Worm (Caenorhabditis elegans) whole organism, L2 larva: Measurements from ENCODE around the gene M02D8.2.
A peak's percentile ranks its signal among the peaks of the same experiment; 100 is the strongest.

ENCODE experiments used
- C34F6.9 ChIP-seq: fragments of 150-350 bp; optimal IDR thresholded peaks from 2 replicates; lab custom pipeline; 2014; ENCODE audit warnings: missing biosample characterization, missing genetic modification characterization
- F13H6.1 ChIP-seq: sonication (generic microtip); optimal IDR thresholded peaks from 2 replicates; lab custom pipeline; 2016; ENCODE audit warnings: missing genetic modification characterization, missing compliant biosample characterization
- Y55F3AM.14 ChIP-seq: fragments of 200-800 bp; sonication (Bioruptor generic); optimal IDR thresholded peaks from 2 replicates; lab custom pipeline; 2018; ENCODE audit warnings: mild to moderate bottlenecking, missing genetic modification characterization, missing compliant biosample characterization
- ZK546.5 ChIP-seq: sonication (generic microtip); optimal IDR thresholded peaks from 2 replicates; lab custom pipeline; 2017; ENCODE audit warnings: missing biosample characterization, missing genetic modification characterization
- alr-1 ChIP-seq: fragments of 150-350 bp; optimal IDR thresholded peaks from 2 replicates; lab custom pipeline; 2014; ENCODE audit warnings: missing biosample characterization, missing genetic modification characterization
- aly-2 ChIP-seq: fragments of 150-350 bp; optimal IDR thresholded peaks from 2 replicates; lab custom pipeline; 2014; ENCODE audit warnings: missing biosample characterization, missing genetic modification characterization
- blmp-1 ChIP-seq: sonication (generic microtip); optimal IDR thresholded peaks from 2 replicates; lab custom pipeline; 2017; ENCODE audit warnings: missing genetic modification characterization, mild to moderate bottlenecking, missing compliant biosample characterization, antibody characterized with exemption, moderate library complexity; ENCODE audit not compliant: insufficient read depth
- crh-2 ChIP-seq: sonication (generic microtip); optimal IDR thresholded peaks from 2 replicates; lab custom pipeline; 2017; ENCODE audit warnings: missing biosample characterization, missing genetic modification characterization
- egl-27 ChIP-seq: sonication (generic microtip); optimal IDR thresholded peaks from 3 replicates; lab custom pipeline; 2017; ENCODE audit warnings: missing biosample characterization, missing genetic modification reagents, missing genetic modification characterization
- fos-1 ChIP-seq: fragments of 150-350 bp; optimal IDR thresholded peaks from 2 replicates; lab custom pipeline; 2014; ENCODE audit warnings: missing biosample characterization, missing genetic modification characterization
- gmeb-1 ChIP-seq: fragments of 150-350 bp; optimal IDR thresholded peaks from 2 replicates; lab custom pipeline; 2014; ENCODE audit warnings: missing biosample characterization, missing genetic modification characterization
- lin-13 ChIP-seq: fragments of 150-350 bp; optimal IDR thresholded peaks from 2 replicates; lab custom pipeline; 2014; ENCODE audit warnings: missing biosample characterization, missing genetic modification reagents, missing genetic modification characterization
- lin-39 ChIP-seq: fragments of 150-350 bp; optimal IDR thresholded peaks from 2 replicates; lab custom pipeline; 2014; ENCODE audit warnings: missing biosample characterization, missing genetic modification reagents, missing genetic modification characterization
- lsy-2 ChIP-seq, 2 experiments: fragments of 150-350 bp in 1 of 2; sonication (generic microtip) in 1 of 2; optimal IDR thresholded peaks; 2 replicates each; lab custom pipeline; 2014 to 2017; ENCODE audit warnings: missing biosample characterization in 2 of 2, missing genetic modification characterization in 2 of 2
- mbf-1 ChIP-seq: sonication (generic microtip); optimal IDR thresholded peaks from 2 replicates; lab custom pipeline; 2017; ENCODE audit warnings: missing biosample characterization, missing genetic modification characterization
- nhr-12 ChIP-seq: fragments of 150-350 bp; optimal IDR thresholded peaks from 2 replicates; lab custom pipeline; 2014; ENCODE audit warnings: missing biosample characterization, missing genetic modification characterization
- nhr-129 ChIP-seq: fragments of 150-350 bp; optimal IDR thresholded peaks from 2 replicates; lab custom pipeline; 2014; ENCODE audit warnings: missing biosample characterization, missing genetic modification characterization
- nhr-21 ChIP-seq: fragments of 150-350 bp; optimal IDR thresholded peaks from 2 replicates; lab custom pipeline; 2014; ENCODE audit warnings: missing biosample characterization, missing genetic modification characterization
- nhr-237 ChIP-seq: fragments of 150-350 bp; optimal IDR thresholded peaks from 2 replicates; lab custom pipeline; 2014; ENCODE audit warnings: missing biosample characterization, missing genetic modification characterization
- nhr-25 ChIP-seq: fragments of 150-350 bp; sonication (generic microtip); optimal IDR thresholded peaks from 3 replicates; lab custom pipeline; 2014; ENCODE audit warnings: missing biosample characterization, missing genetic modification characterization
- nhr-6 ChIP-seq: fragments of 150-350 bp; optimal IDR thresholded peaks from 2 replicates; lab custom pipeline; 2014; ENCODE audit warnings: missing biosample characterization, missing genetic modification characterization
- skn-1 ChIP-seq: sonication (generic microtip); optimal IDR thresholded peaks from 2 replicates; lab custom pipeline; 2017; ENCODE audit warnings: missing biosample characterization, missing genetic modification characterization
- sma-3 ChIP-seq: sonication (generic microtip); optimal IDR thresholded peaks from 2 replicates; lab custom pipeline; 2016; ENCODE audit warnings: missing genetic modification reagents, missing genetic modification characterization, missing compliant biosample characterization
- sma-9 ChIP-seq, 2 experiments: fragments of 150-350 bp in 1 of 2; sonication (generic microtip) in 1 of 2; optimal IDR thresholded peaks; 2 replicates each; lab custom pipeline; 2014 to 2016; ENCODE audit warnings: missing genetic modification characterization in 2 of 2, mild to moderate bottlenecking in 1 of 2, missing biosample characterization in 1 of 2, missing compliant biosample characterization in 1 of 2, missing genetic modification reagents in 1 of 2, moderate library complexity in 1 of 2
- snpc-4 ChIP-seq: fragments of 150-350 bp; optimal IDR thresholded peaks from 2 replicates; lab custom pipeline; 2014; ENCODE audit warnings: missing biosample characterization, missing genetic modification characterization
- unc-39 ChIP-seq: fragments of 150-350 bp; optimal IDR thresholded peaks from 2 replicates; lab custom pipeline; 2014; ENCODE audit warnings: missing biosample characterization, missing genetic modification characterization
- unc-62 ChIP-seq: fragments of 150-350 bp; optimal IDR thresholded peaks from 2 replicates; lab custom pipeline; 2014; ENCODE audit warnings: missing biosample characterization, missing genetic modification reagents, missing genetic modification characterization
- ztf-1 ChIP-seq: fragments of 200-800 bp; sonication (Bioruptor generic); conservative IDR thresholded peaks from 2 replicates; pipeline ENCODE4 v1.3.6; 2022; ENCODE audit warnings: missing genetic modification characterization, missing compliant biosample characterization

Gene M02D8.2

DNA sequence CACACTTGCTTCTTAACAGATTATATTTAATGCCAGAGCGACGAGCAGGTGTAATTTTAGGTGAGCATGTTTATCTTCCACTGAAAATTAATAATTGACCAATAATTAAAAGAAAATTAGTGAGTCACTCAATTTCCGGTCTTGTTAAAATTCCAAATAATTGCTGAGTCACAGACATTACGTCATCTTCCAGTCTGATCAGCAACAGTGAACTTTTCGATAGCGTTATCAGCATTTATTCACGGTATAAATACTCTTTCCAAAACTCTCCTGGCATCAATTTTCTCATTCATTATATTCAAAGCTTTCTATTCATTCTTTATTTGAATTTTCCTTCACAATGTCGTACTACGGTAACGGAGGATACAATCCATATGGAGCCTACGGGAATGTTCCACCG, 30.0 kb upstream of the M02D8.2 start, which contains the start of gene kreg-1:
TSS of gene kreg-1 (plus strand) at position 341 of the 400 bp plus-strand sequence.
- TF ChIP-seq nhr-129 (tag; lab: Kevin White, UChicago) (peak; percentile 16), F13H6.1 (tag; lab: Kevin White, UChicago) (no peak), C34F6.9 (tag; lab: Kevin White, UChicago) (no peak), fos-1 (tag; lab: Kevin White, UChicago) (peak; percentile 73), skn-1 (tag; lab: Kevin White, UChicago) (no peak), ztf-1 (no peak), nhr-12 (tag; lab: Kevin White, UChicago) (no peak)

DNA sequence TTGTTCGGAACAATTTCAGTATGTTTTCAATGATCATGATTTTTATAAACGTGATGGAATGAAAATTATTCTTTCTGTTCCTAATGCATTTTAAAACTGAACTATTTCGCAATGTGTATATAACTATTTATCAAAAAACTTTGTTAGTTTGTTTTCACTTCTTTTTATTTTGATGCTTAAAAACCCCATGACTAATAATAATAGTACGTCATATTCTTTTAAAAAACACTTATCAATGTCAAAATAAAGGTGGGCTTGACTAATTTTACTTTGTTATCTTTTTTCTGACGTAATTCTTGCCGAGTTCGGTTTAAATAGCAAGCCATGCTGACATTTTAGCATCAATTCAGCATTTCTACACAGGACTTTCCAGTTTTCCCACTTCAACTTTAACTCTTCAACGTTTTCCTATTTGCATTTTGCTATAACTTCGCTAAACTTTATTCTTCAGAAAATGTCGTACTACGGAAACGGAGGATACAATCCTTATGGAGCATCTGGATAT, 28.3 kb upstream of the M02D8.2 start, which contains the start of gene F53A9.1:
TSS of gene F53A9.1 (plus strand) at position 455 of the 505 bp plus-strand sequence.
- peak; percentile 22 for TF ChIP-seq fos-1 (tag; lab: Kevin White, UChicago)
- no peak for TF ChIP-seq snpc-4
- no peak for TF ChIP-seq C34F6.9 (tag; lab: Kevin White, UChicago)
- no peak for TF ChIP-seq lsy-2 (tag; optimal IDR thresholded peaks at IDR 0.05; lab: Kevin White, UChicago)
- TF ChIP-seq ZK546.5 (tag; lab: Kevin White, UChicago) = no peak
- no peak for TF ChIP-seq lin-39 (tag; lab: Kevin White, UChicago)

DNA sequence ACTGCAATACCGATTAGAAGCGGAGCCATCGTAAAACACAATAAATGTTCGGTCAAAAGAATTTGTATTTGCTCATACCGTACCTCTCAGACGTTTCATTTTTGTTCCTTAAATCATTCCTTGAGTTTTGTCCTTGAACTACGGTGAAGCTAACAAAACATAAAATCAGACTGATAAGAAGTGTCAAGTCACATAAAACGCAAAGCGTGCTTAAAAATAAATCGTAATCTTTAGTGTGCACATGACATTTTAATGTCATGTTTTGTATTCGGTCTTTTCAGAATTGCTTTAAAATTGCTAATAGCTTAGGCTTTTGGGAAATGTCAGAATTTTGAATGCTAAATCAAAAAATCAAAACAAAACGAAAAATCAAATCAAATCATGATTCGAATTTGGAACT, 26.8 kb upstream of the M02D8.2 start:
- TF ChIP-seq unc-62 (GFP tag; lab: Kevin White, UChicago) = no peak
- TF ChIP-seq F13H6.1 (tag; lab: Kevin White, UChicago) = peak; percentile 23
- TF ChIP-seq Y55F3AM.14 (GFP tag; lab: Kevin White, UChicago) = no peak
- no peak for TF ChIP-seq lin-13 (GFP tag; lab: Kevin White, UChicago)
- peak; percentile 37 for TF ChIP-seq crh-2 (tag; lab: Kevin White, UChicago)
- peak; percentile 81 for TF ChIP-seq fos-1 (tag; lab: Kevin White, UChicago)
- peak; percentile 51 for TF ChIP-seq sma-9 (GFP tag; optimal IDR thresholded peaks at IDR 0.05; lab: Kevin White, UChicago)
- no peak for TF ChIP-seq sma-9 (tag; optimal IDR thresholded peaks at IDR 0.05; lab: Kevin White, UChicago)
- TF ChIP-seq alr-1 = no peak
- no peak for TF ChIP-seq unc-39 (tag; lab: Kevin White, UChicago)
- no peak for TF ChIP-seq nhr-6 (tag; lab: Kevin White, UChicago)
- TF ChIP-seq gmeb-1 (tag; lab: Kevin White, UChicago) = no peak
- no peak for TF ChIP-seq ZK546.5 (tag; lab: Kevin White, UChicago)
- TF ChIP-seq mbf-1 (tag; lab: Kevin White, UChicago) = no peak
- no peak for TF ChIP-seq aly-2 (tag; lab: Kevin White, UChicago)

DNA sequence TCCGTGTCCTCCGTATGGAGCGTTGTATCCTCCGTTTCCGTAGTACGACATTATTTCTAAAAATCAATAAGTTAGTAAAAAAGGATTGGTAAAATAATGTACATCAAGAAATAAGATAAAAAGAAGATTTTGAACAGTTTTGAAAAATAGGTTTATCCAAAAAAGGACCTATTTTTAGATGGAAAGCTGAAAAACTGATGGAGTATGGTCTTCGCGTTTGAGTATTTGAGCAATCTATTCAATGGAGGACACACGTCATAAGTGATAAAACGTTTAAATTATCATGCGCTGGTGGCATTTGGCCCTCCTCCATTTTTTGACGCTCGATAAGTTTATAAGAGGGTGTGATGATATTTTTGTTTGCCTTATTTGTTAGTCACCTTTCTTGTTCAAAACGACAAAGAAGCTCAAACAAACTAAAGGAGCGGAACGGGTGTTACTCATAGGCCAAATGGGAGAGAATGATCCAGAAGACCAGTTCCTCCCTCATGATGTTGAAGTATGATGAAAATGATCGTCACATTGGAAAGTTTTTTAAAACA, 25.6 kb upstream of the M02D8.2 start, which contains the start of gene F53A9.6:
TSS of gene F53A9.6 (minus strand) at position 51 of the 542 bp plus-strand sequence.
- TF ChIP-seq fos-1 (tag; lab: Kevin White, UChicago) = peak; percentile 63
- peak; percentile 39 for TF ChIP-seq sma-9 (GFP tag; optimal IDR thresholded peaks at IDR 0.05; lab: Kevin White, UChicago)
- no peak for TF ChIP-seq sma-9 (tag; optimal IDR thresholded peaks at IDR 0.05; lab: Kevin White, UChicago)
- TF ChIP-seq gmeb-1 (tag; lab: Kevin White, UChicago) = peak; percentile 19
- TF ChIP-seq nhr-237 (tag; lab: Kevin White, UChicago) = no peak
- no peak for TF ChIP-seq sma-3 (GFP tag; lab: Kevin White, UChicago)

DNA sequence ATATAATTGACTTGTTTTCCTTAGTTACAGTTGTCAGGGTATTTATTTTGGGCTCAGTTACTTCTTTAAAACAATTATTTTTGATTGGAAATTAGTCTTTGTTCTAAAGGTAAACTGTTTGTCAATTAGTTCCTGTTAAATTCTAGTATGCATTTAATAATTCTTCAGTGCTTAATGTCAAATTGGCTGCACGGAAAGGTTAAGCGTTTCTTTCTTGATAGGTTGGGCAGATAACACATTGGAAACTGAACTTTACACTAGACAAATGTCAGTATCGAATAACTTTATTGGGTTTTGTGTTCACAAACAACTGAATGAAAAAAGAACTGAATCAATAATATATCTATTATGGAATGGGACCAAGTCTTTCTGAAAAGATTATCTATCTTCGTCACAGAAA, 24.6 kb upstream of the M02D8.2 start:
- TF ChIP-seq lin-13 (GFP tag; lab: Kevin White, UChicago) (no peak), fos-1 (tag; lab: Kevin White, UChicago) (peak; percentile 36), Y55F3AM.14 (GFP tag; lab: Kevin White, UChicago) (no peak), egl-27 (tag; lab: Kevin White, UChicago) (no peak)

DNA sequence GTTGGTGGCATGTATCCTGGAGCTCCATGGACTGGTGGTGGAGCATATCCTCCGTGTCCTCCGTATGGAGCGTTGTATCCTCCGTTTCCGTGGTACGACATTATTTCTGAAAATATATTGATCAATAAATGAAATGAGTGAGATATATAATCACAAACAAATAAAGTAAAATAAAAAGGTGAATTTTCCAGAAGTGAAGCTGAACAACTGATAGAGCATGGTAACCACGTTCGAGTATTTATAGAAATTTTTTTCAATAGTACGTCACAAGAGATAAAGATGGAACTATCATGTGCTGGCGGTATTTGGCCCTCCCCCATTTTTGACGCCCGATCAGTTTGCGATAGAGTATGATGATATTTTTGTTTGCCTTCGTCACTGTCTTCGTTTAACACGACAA, 22.7 kb upstream of the M02D8.2 start, which contains the start of gene F53A9.7:
TSS of gene F53A9.7 (minus strand) at position 101 of the 400 bp plus-strand sequence.
- no peak for TF ChIP-seq nhr-12 (tag; lab: Kevin White, UChicago)
- TF ChIP-seq Y55F3AM.14 (GFP tag; lab: Kevin White, UChicago) = no peak
- TF ChIP-seq nhr-21 (tag; lab: Kevin White, UChicago) = no peak
- no peak for TF ChIP-seq blmp-1 (tag; lab: Kevin White, UChicago)
- TF ChIP-seq nhr-25 = no peak
- no peak for TF ChIP-seq sma-3 (GFP tag; lab: Kevin White, UChicago)
- TF ChIP-seq nhr-237 (tag; lab: Kevin White, UChicago) = no peak
